Worm (Caenorhabditis elegans): Measurements from ENCODE around the gene Y19D10B.8.

DNA sequence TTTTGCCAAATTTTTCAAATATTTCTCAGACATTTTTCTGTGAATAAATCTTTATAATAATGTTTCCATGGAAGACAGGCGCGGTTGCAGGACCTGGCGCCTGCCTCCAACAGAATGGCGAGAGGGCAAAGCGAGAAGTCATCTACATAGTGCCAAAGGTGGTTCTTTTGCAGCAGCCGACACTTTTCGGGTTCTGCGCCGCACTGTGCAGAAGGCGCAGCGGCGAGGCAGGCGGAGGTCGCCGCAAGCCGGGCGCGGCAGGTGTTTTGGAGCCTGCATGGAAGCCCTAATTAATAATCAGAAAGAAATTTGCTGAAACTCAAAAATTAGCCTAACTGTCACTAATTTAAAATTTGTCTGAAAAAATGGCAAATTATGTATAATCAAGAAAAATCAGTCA is 42.8 kb upstream of the Y19D10B.8 start:
- no peak for TF ChIP-seq madf-9 (GFP tag; conservative IDR thresholded peaks at IDR 0.05)
- no peak for TF ChIP-seq hlh-30 (tag; optimal IDR thresholded peaks at IDR 0.05; ENCODE audit: insufficient read depth)
- no peak for TF ChIP-seq lin-39 (tag; optimal IDR thresholded peaks at IDR 0.05)
- no peak for TF ChIP-seq snpc-4 (tag; optimal IDR thresholded peaks at IDR 0.05)
- TF ChIP-seq F49E8.2 (tag; optimal IDR thresholded peaks at IDR 0.05; ENCODE audit: borderline replicate concordance), result no peak
- TF ChIP-seq nhr-76 (tag; optimal IDR thresholded peaks at IDR 0.05), result no peak
- TF ChIP-seq dpl-1 (GFP tag; optimal IDR thresholded peaks at IDR 0.05), result no peak
- no peak for TF ChIP-seq ces-1 (GFP tag; optimal IDR thresholded peaks at IDR 0.05)
- TF ChIP-seq unc-39 (tag; optimal IDR thresholded peaks at IDR 0.05), result no peak
- no peak for TF ChIP-seq arid-1 (GFP tag; conservative IDR thresholded peaks at IDR 0.05)

Measured in whole organism, L4 larva.